Worm (Caenorhabditis elegans): Measurements from ENCODE around the gene rsa-2.

The rsa-2 gene

ce11 chrIII:11110756-11111155 is 47.5 kb downstream of the rsa-2 start (continued):
- TF ChIP-seq eyg-1 (tag; optimal IDR thresholded peaks at IDR 0.05) (no peak), C38D4.7 (GFP tag; optimal IDR thresholded peaks at IDR 0.05) (no peak)

DNA sequence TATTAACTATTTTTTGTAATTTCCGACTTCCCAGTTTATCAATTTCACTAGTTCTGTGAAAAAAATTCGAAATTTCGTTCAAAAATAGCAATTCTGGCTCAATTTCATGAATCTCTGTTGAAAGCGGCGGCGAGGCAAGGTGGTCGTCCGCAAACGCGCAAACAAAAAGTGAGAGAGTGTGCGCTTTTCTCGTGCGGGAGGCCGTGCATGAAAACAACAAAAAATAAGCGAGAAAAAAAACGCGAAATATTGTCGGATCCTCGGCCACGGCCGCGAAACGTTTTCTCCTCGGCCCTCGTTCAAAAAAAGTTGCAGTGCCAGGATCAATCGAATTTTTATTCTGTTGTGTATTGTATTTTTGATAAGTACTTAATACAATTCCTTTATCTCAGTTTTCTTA is 49.4 kb downstream of the rsa-2 start:
- TF ChIP-seq unc-55 (GFP tag; optimal IDR thresholded peaks at IDR 0.05) (no peak), ets-4 (tag; optimal IDR thresholded peaks at IDR 0.05) (peak; percentile 54), gmeb-2 (tag; optimal IDR thresholded peaks at IDR 0.05) (no peak), ceh-31 (tag; optimal IDR thresholded peaks at IDR 0.05) (peak; percentile 61), unc-3 (GFP tag; conservative IDR thresholded peaks at IDR 0.05) (no peak), unc-3 (tag; optimal IDR thresholded peaks at IDR 0.05) (no peak), C08G9.2 (tag; optimal IDR thresholded peaks at IDR 0.05) (peak; percentile 41), ceh-22 (tag; optimal IDR thresholded peaks at IDR 0.05) (no peak), tbx-2 (tag; optimal IDR thresholded peaks at IDR 0.05) (peak; percentile 42)

- no peak for TF ChIP-seq elt-2 (tag; optimal IDR thresholded peaks at IDR 0.05)
- TF ChIP-seq dmd-4 (tag; optimal IDR thresholded peaks at IDR 0.05; ENCODE audit: borderline replicate concordance), result no peak
- TF ChIP-seq nfya-1 (tag; optimal IDR thresholded peaks at IDR 0.05), result no peak
- no peak for TF ChIP-seq pros-1 (tag; optimal IDR thresholded peaks at IDR 0.05)
- no peak for TF ChIP-seq elt-4 (tag; optimal IDR thresholded peaks at IDR 0.05)
- no peak for TF ChIP-seq fkh-6 (tag; optimal IDR thresholded peaks at IDR 0.05)
- TF ChIP-seq T23F11.4 (GFP tag; optimal IDR thresholded peaks at IDR 0.05), result no peak
Measured at ce11 chrIII:11113845-11114244, 50.6 kb downstream of the rsa-2 start.

DNA sequence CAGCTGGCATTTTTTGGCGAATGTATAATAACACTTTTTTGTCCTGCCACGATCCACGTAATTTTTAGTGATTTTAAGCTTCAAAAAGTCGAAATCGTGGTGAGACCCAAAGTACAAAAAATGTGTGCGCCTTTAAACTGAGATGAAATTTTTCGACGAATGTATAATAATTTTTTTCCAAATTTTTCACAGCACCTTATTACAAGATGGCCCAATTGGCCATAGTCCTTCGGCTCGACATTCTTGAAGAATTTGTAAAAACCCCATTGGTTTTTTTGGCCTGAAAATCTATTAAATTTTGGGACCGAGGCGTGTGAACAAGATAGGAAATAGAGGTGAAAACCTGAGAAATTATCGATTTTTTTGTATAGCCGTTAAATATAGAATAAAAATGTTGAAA is 52.7 kb downstream of the rsa-2 start:
- no peak for TF ChIP-seq pag-3 (tag; optimal IDR thresholded peaks at IDR 0.05; ENCODE audit: borderline replicate concordance)
- no peak for TF ChIP-seq unc-3 (GFP tag; conservative IDR thresholded peaks at IDR 0.05)
- no peak for TF ChIP-seq unc-3 (tag; optimal IDR thresholded peaks at IDR 0.05)
- no peak for TF ChIP-seq pat-9 (tag; optimal IDR thresholded peaks at IDR 0.05)
- TF ChIP-seq K02D7.2 (tag; optimal IDR thresholded peaks at IDR 0.05), result no peak
- no peak for TF ChIP-seq nhr-232 (tag; optimal IDR thresholded peaks at IDR 0.05)
- TF ChIP-seq ceh-22 (tag; optimal IDR thresholded peaks at IDR 0.05), result no peak
- no peak for TF ChIP-seq eyg-1 (tag; optimal IDR thresholded peaks at IDR 0.05)
- no peak for TF ChIP-seq ceh-48 (tag; optimal IDR thresholded peaks at IDR 0.05)
- no peak for TF ChIP-seq unc-42 (tag; optimal IDR thresholded peaks at IDR 0.05)
- no peak for TF ChIP-seq ceh-34 (tag; optimal IDR thresholded peaks at IDR 0.05)
- TF ChIP-seq pha-4 (tag; optimal IDR thresholded peaks at IDR 0.05), result no peak

All from whole organism, late embryonic.